Fruit fly (Drosophila melanogaster) whole organism, embryonic: ENCODE measurements around the gene Cyp1.

Source experiments
- ATbp ChIP-seq: fragments of 200-800 bp; sonication (Bioruptor generic); optimal IDR thresholded peaks from 2 replicates; lab custom pipeline; 2017; ENCODE audit warnings: missing biosample characterization, mild to moderate bottlenecking, missing genetic modification characterization, missing genetic modification reagents
- Antp ChIP-seq: fragments of 200-800 bp; sonication (Bioruptor generic); optimal IDR thresholded peaks from 3 replicates; lab custom pipeline; 2016; ENCODE audit warnings: missing biosample characterization, missing genetic modification characterization
- Atf3 ChIP-seq: fragments of 200-800 bp; sonication (Bioruptor generic); optimal IDR thresholded peaks from 3 replicates; lab custom pipeline; 2016; ENCODE audit warnings: missing biosample characterization, missing genetic modification characterization
- Awh ChIP-seq: fragments of 200-800 bp; sonication (Bioruptor generic); IDR thresholded peaks from 2 replicates; pipeline ENCODE4, ENCODE4 v1.3.6; 2022; ENCODE audit warnings: missing biosample characterization, missing genetic modification characterization
- BEAF-32 ChIP-seq: fragments of 200-800 bp; sonication (Bioruptor generic); optimal IDR thresholded peaks from 3 replicates; lab custom pipeline; 2017; ENCODE audit warnings: missing biosample characterization, missing genetic modification characterization, mild to moderate bottlenecking, moderate library complexity, missing genetic modification reagents
- Bgb ChIP-seq: fragments of 200-800 bp; sonication (Bioruptor generic); IDR thresholded peaks from 2 replicates; pipeline ENCODE4 v1.3.6; 2022; ENCODE audit warnings: missing biosample characterization, missing genetic modification characterization; ENCODE audit not compliant: partially characterized antibody
- CG10267 ChIP-seq: fragments of 200-800 bp; sonication (Bioruptor generic); optimal IDR thresholded peaks from 2 replicates; lab custom pipeline; 2018; ENCODE audit warnings: missing biosample characterization, mild to moderate bottlenecking, missing genetic modification characterization, moderate library complexity
- CG12104 ChIP-seq: fragments of 200-800 bp; sonication (Bioruptor generic); optimal IDR thresholded peaks from 3 replicates; lab custom pipeline; 2016; ENCODE audit warnings: missing biosample characterization, missing genetic modification characterization
- CG14710 ChIP-seq: fragments of 200-800 bp; sonication (Bioruptor generic); optimal IDR thresholded peaks from 3 replicates; lab custom pipeline; 2019; ENCODE audit warnings: missing biosample characterization, mild to moderate bottlenecking, missing genetic modification characterization, moderate library complexity
- CG17568 ChIP-seq: fragments of 200-800 bp; sonication (Bioruptor generic); optimal IDR thresholded peaks from 2 replicates; lab custom pipeline; 2018; ENCODE audit warnings: missing biosample characterization, mild to moderate bottlenecking, missing genetic modification characterization, moderate library complexity
- CG17612 ChIP-seq: fragments of 200-800 bp; sonication (Bioruptor generic); IDR thresholded peaks from 2 replicates; pipeline ENCODE4 v1.3.6; 2022; ENCODE audit warnings: missing biosample characterization, missing genetic modification characterization
- CG17802 ChIP-seq: fragments of 200-800 bp; sonication (Bioruptor generic); optimal IDR thresholded peaks from 2 replicates; lab custom pipeline; 2018; ENCODE audit warnings: missing biosample characterization, mild to moderate bottlenecking, missing genetic modification characterization, moderate library complexity
- CG17912 ChIP-seq: fragments of 200-800 bp; sonication (Bioruptor generic); optimal IDR thresholded peaks from 2 replicates; lab custom pipeline; 2018; ENCODE audit warnings: missing biosample characterization, mild to moderate bottlenecking, missing genetic modification characterization
- CG2129 ChIP-seq: fragments of 200-800 bp; sonication (Bioruptor generic); IDR thresholded peaks from 2 replicates; pipeline ENCODE4 v1.3.6; 2022; ENCODE audit warnings: missing biosample characterization, missing genetic modification characterization; ENCODE audit not compliant: partially characterized antibody
- CG30020 ChIP-seq: fragments of 200-800 bp; optimal IDR thresholded peaks from 2 replicates; lab custom pipeline; 2019; ENCODE audit warnings: missing biosample characterization, mild to moderate bottlenecking, missing genetic modification characterization, moderate library complexity
- CG31365 ChIP-seq: fragments of 200-800 bp; sonication (Bioruptor generic); optimal IDR thresholded peaks from 2 replicates; lab custom pipeline; 2018; ENCODE audit warnings: missing biosample characterization, mild to moderate bottlenecking, missing genetic modification characterization
- CG31441 ChIP-seq: fragments of 200-800 bp; sonication (Bioruptor generic); IDR thresholded peaks from 2 replicates; pipeline ENCODE4 v1.3.6; 2022; ENCODE audit warnings: missing biosample characterization, missing genetic modification characterization
- CG5180 ChIP-seq: fragments of 200-800 bp; sonication (Bioruptor generic); optimal IDR thresholded peaks from 3 replicates; lab custom pipeline; 2017; ENCODE audit warnings: missing biosample characterization, missing genetic modification characterization, mild to moderate bottlenecking, moderate library complexity, missing genetic modification reagents
- CG5245 ChIP-seq: fragments of 200-800 bp; sonication (Bioruptor generic); optimal IDR thresholded peaks from 3 replicates; lab custom pipeline; 2016; ENCODE audit warnings: missing biosample characterization, missing genetic modification characterization
- CG6272 ChIP-seq: fragments of 200-800 bp; sonication (Bioruptor generic); IDR thresholded peaks from 2 replicates; pipeline ENCODE4 v1.3.6; 2022; ENCODE audit warnings: missing biosample characterization, missing genetic modification characterization
- CG7357 ChIP-seq: fragments of 200-800 bp; sonication (Bioruptor generic); IDR thresholded peaks from 3 replicates; pipeline ENCODE4 v1.3.6; 2022; ENCODE audit warnings: missing biosample characterization, missing genetic modification characterization
- CG7556 ChIP-seq: fragments of 200-800 bp; sonication (Bioruptor generic); optimal IDR thresholded peaks from 2 replicates; lab custom pipeline; 2017; ENCODE audit warnings: missing biosample characterization, mild to moderate bottlenecking, missing genetic modification characterization
- CG8765 ChIP-seq: fragments of 200-800 bp; sonication (Bioruptor generic); IDR thresholded peaks from 2 replicates; pipeline ENCODE4 v1.3.6; 2022; ENCODE audit warnings: missing biosample characterization, missing genetic modification characterization
- Dip3 ChIP-seq: fragments of 200-800 bp; sonication (Bioruptor generic); optimal IDR thresholded peaks from 3 replicates; lab custom pipeline; 2016; ENCODE audit warnings: missing biosample characterization, missing genetic modification characterization
- Dll ChIP-seq: fragments of 200-800 bp; sonication (Bioruptor generic); IDR thresholded peaks from 4 replicates; pipeline ENCODE4 v1.3.6; 2022; ENCODE audit warnings: missing biosample characterization, missing genetic modification characterization; ENCODE audit not compliant: partially characterized antibody
- Eip74EF ChIP-seq, 2 experiments: fragments of 200-800 bp in 1 of 2; fragments of >200 bp in 1 of 2; sonication (Bioruptor generic) in 1 of 2; optimal IDR thresholded peaks; 2 replicates each; lab custom pipeline; 2017 to 2019; ENCODE audit warnings: missing biosample characterization in 2 of 2, missing genetic modification characterization in 2 of 2, mild to moderate bottlenecking in 1 of 2, moderate library complexity in 1 of 2
- Hr39 ChIP-seq: fragments of >200 bp; optimal IDR thresholded peaks from 2 replicates; lab custom pipeline; 2017
- Oaz ChIP-seq: fragments of 200-800 bp; sonication (Bioruptor generic); IDR thresholded peaks from 2 replicates; pipeline ENCODE4 v1.3.6; 2022; ENCODE audit warnings: missing biosample characterization, missing genetic modification characterization
- PHDP ChIP-seq: fragments of 200-800 bp; sonication (Bioruptor generic); optimal IDR thresholded peaks from 3 replicates; lab custom pipeline; 2018; ENCODE audit warnings: missing biosample characterization, mild to moderate bottlenecking, missing genetic modification characterization, moderate library complexity
- Xrp1 ChIP-seq: fragments of 200-800 bp; sonication (Bioruptor generic); IDR thresholded peaks from 2 replicates; pipeline ENCODE4 v1.3.6; 2022; ENCODE audit warnings: missing biosample characterization, missing genetic modification characterization
- bowl ChIP-seq: fragments of 200-800 bp; sonication (Bioruptor generic); IDR thresholded peaks from 2 replicates; pipeline ENCODE4 v1.3.6; 2022; ENCODE audit warnings: missing biosample characterization, missing genetic modification characterization
- cas ChIP-seq: fragments of 200-800 bp; sonication (Bioruptor generic); IDR thresholded peaks from 2 replicates; pipeline ENCODE4 v1.3.6; 2022; ENCODE audit warnings: missing biosample characterization, missing genetic modification characterization
- chinmo ChIP-seq: fragments of 200-800 bp; sonication (Bioruptor generic); IDR thresholded peaks from 4 replicates; pipeline ENCODE4 v1.3.6; 2022; ENCODE audit warnings: missing biosample characterization, missing genetic modification characterization; ENCODE audit not compliant: partially characterized antibody
- esg ChIP-seq: fragments of 200-800 bp; sonication (Bioruptor generic); conservative IDR thresholded peaks from 2 replicates; pipeline ENCODE4 v1.3.6; 2022; ENCODE audit warnings: missing biosample characterization, missing genetic modification characterization
- fru ChIP-seq: fragments of >200 bp; optimal IDR thresholded peaks from 2 replicates; lab custom pipeline; 2017
- fu2 ChIP-seq: fragments of 200-800 bp; sonication (Bioruptor generic); optimal IDR thresholded peaks from 2 replicates; lab custom pipeline; 2016; ENCODE audit warnings: missing biosample characterization, missing genetic modification characterization
- grau ChIP-seq: fragments of 200-800 bp; optimal IDR thresholded peaks from 3 replicates; lab custom pipeline; 2019; ENCODE audit warnings: missing biosample characterization, mild to moderate bottlenecking, missing genetic modification characterization, moderate library complexity
- gro ChIP-seq: fragments of 200-800 bp; sonication (Bioruptor generic); optimal IDR thresholded peaks from 2 replicates; lab custom pipeline; 2016; ENCODE audit warnings: missing biosample characterization, missing genetic modification characterization
- gt ChIP-seq: fragments of 200-800 bp; sonication (Bioruptor generic); IDR thresholded peaks from 2 replicates; pipeline ENCODE4 v1.3.6; 2022; ENCODE audit warnings: missing biosample characterization, missing genetic modification characterization
- ham ChIP-seq: fragments of 200-800 bp; sonication (Bioruptor generic); IDR thresholded peaks from 2 replicates; pipeline ENCODE4 v1.3.6; 2022; ENCODE audit warnings: missing biosample characterization, missing genetic modification characterization
- insv ChIP-seq, 2 experiments: fragments of 200-800 bp; sonication (Bioruptor generic); optimal IDR thresholded peaks; 3 replicates each; lab custom pipeline; 2016 to 2018; ENCODE audit warnings: missing biosample characterization in 2 of 2, missing genetic modification characterization in 2 of 2
- kah ChIP-seq: fragments of 200-800 bp; sonication (Bioruptor generic); optimal IDR thresholded peaks from 2 replicates; lab custom pipeline; 2018; ENCODE audit warnings: missing biosample characterization, mild to moderate bottlenecking, missing genetic modification characterization
- maf-S ChIP-seq: fragments of 200-800 bp; sonication (Bioruptor generic); optimal IDR thresholded peaks from 2 replicates; lab custom pipeline; 2016; ENCODE audit warnings: missing biosample characterization, missing genetic modification characterization
- nom ChIP-seq: fragments of 200-800 bp; sonication (Bioruptor generic); optimal IDR thresholded peaks from 2 replicates; lab custom pipeline; 2017; ENCODE audit warnings: missing biosample characterization, missing genetic modification characterization, mild to moderate bottlenecking, moderate library complexity, missing genetic modification reagents
- oc ChIP-seq: fragments of 200-800 bp; sonication (Bioruptor generic); optimal IDR thresholded peaks from 2 replicates; lab custom pipeline; 2018; ENCODE audit warnings: missing biosample characterization, mild to moderate bottlenecking, missing genetic modification characterization, moderate library complexity
- rib ChIP-seq: fragments of 200-800 bp; sonication (Bioruptor generic); IDR thresholded peaks from 2 replicates; pipeline ENCODE4 v1.3.6; 2022; ENCODE audit warnings: missing biosample characterization, missing genetic modification characterization
- row ChIP-seq: fragments of 200-800 bp; sonication (Bioruptor generic); IDR thresholded peaks from 3 replicates; pipeline ENCODE4 v1.3.6; 2022; ENCODE audit warnings: missing biosample characterization, missing genetic modification characterization
- salm ChIP-seq: fragments of 200-800 bp; sonication (Bioruptor generic); optimal IDR thresholded peaks from 2 replicates; lab custom pipeline; 2018; ENCODE audit warnings: missing biosample characterization, mild to moderate bottlenecking, missing genetic modification characterization
- sim ChIP-seq: fragments of 200-800 bp; sonication (Bioruptor generic); IDR thresholded peaks from 2 replicates; pipeline ENCODE4 v1.3.6; 2022; ENCODE audit warnings: missing biosample characterization, missing genetic modification characterization
- stwl ChIP-seq: fragments of 200-800 bp; sonication (Bioruptor generic); optimal IDR thresholded peaks from 3 replicates; lab custom pipeline; 2018; ENCODE audit warnings: missing biosample characterization, mild to moderate bottlenecking, missing genetic modification characterization, moderate library complexity
- tap ChIP-seq: fragments of 200-800 bp; optimal IDR thresholded peaks from 3 replicates; lab custom pipeline; 2019; ENCODE audit warnings: missing biosample characterization, mild to moderate bottlenecking, missing genetic modification characterization, moderate library complexity
- zfh1 ChIP-seq: fragments of 200-800 bp; sonication (Bioruptor generic); IDR thresholded peaks from 3 replicates; pipeline ENCODE4 v1.3.6; 2022; ENCODE audit warnings: missing biosample characterization, missing genetic modification characterization

The Cyp1 gene

dm6 chrX:16303636-16304035 is 16.5 kb downstream of the Cyp1 start, which contains the start of gene CG3679:
Gene CG3679, plus strand, starts transcription at chrX:16303870.
- TF ChIP-seq zfh1 (no peak), Bgb (GFP tag; lab: Robert Waterston, UW) (peak; percentile 78), CG17912 (GFP tag; lab: Kevin White, UChicago) (no peak), CG31365 (tag; lab: Kevin White, UChicago) (no peak), CG7556 (no peak), Xrp1 (GFP tag; lab: Robert Waterston, UW) (0 out of 2 replicates have a peak, but pooled peaks have one; percentile 10), grau (tag; lab: Kevin White, UChicago) (no peak), ATbp (no peak), gro (GFP tag; lab: Kevin White, UChicago) (no peak), bowl (no peak), Awh (GFP tag; lab: Robert Waterston, UW) (no peak), nom (no peak), cas (GFP tag; lab: Robert Waterston, UW) (no peak), CG5180 (GFP tag; lab: Kevin White, UChicago) (no peak), Dip3 (GFP tag; lab: Kevin White, UChicago) (no peak), CG17802 (tag; lab: Kevin White, UChicago) (peak; percentile 34), CG30020 (peak; percentile 93), Dll (GFP tag; lab: Robert Waterston, UW) (peak; percentile 68), fu2 (GFP tag; lab: Kevin White, UChicago) (no peak), Antp (GFP tag; lab: Kevin White, UChicago) (no peak), CG17612 (GFP tag; lab: Robert Waterston, UW) (no peak), Hr39 (lab: Kevin White, UChicago) (no peak), BEAF-32 (GFP tag; lab: Kevin White, UChicago) (peak; percentile 59), chinmo (GFP tag; lab: Robert Waterston, UW) (0 out of 4 replicates have a peak, but pooled peaks have one; percentile 39), rib (GFP tag; lab: Robert Waterston, UW) (no peak), insv (GFP tag; optimal IDR thresholded peaks at IDR 0.05; lab: Kevin White, UChicago) (no peak), CG17568 (GFP tag; lab: Kevin White, UChicago) (no peak), stwl (tag; lab: Kevin White, UChicago) (peak; percentile 28), CG12104 (GFP tag; lab: Kevin White, UChicago) (no peak), sim (no peak), esg (GFP tag; lab: Robert Waterston, UW) (no peak), CG8765 (GFP tag; lab: Robert Waterston, UW) (no peak), kah (GFP tag; lab: Kevin White, UChicago) (no peak), fru (lab: Kevin White, UChicago) (no peak), gt (no peak), Oaz (GFP tag; lab: Robert Waterston, UW) (no peak), ham (GFP tag; lab: Robert Waterston, UW) (no peak), salm (tag; lab: Kevin White, UChicago) (no peak), CG10267 (peak; percentile 29), tap (no peak), PHDP (tag; lab: Kevin White, UChicago) (no peak), CG7357 (GFP tag; lab: Robert Waterston, UW) (peak; percentile 87), Eip74EF (GFP tag; optimal IDR thresholded peaks at IDR 0.05; lab: Kevin White, UChicago) (no peak), maf-S (GFP tag; lab: Kevin White, UChicago) (no peak), Atf3 (GFP tag; lab: Kevin White, UChicago) (no peak), row (peak; percentile 60), oc (tag; lab: Kevin White, UChicago) (no peak), CG6272 (GFP tag; lab: Robert Waterston, UW) (no peak), CG31441 (GFP tag; lab: Robert Waterston, UW) (no peak), CG5245 (no peak), CG14710 (tag; lab: Kevin White, UChicago) (peak; percentile 35), CG2129 (GFP tag; lab: Robert Waterston, UW) (no peak)
